Fruit fly (Drosophila melanogaster): Measurements from ENCODE around the gene Eip74EF.

Gene Eip74EF

DNA sequence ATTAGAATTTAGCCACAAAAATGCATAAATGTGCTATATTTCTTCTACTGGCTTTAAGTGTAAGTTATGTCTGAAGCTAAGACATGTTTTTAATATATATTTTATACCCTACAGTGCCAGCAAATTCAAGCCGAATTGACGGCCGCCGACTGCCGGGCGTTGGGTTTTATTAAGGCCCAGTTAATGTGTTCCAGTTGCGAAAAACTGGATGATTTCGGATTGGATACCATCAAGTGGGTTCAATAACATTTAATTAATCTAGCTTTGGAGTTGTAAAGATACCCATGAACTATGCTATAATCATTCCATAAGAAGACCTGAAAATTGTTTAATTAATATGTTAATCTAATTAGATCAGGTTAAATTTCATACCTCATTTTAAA, 35.5 kb upstream of the Eip74EF start:
- TF ChIP-seq Snoo (tag; optimal IDR thresholded peaks at IDR 0.05) (no peak), Ets98B (GFP tag; IDR thresholded peaks at IDR 0.05) (no peak), CG9948 (tag; optimal IDR thresholded peaks at IDR 0.05) (no peak), Pif1A (GFP tag; optimal IDR thresholded peaks at IDR 0.05) (no peak), CG4496 (GFP tag; IDR thresholded peaks at IDR 0.05) (no peak), CG13204 (GFP tag; optimal IDR thresholded peaks at IDR 0.05) (no peak), CG17806 (tag; optimal IDR thresholded peaks at IDR 0.05) (no peak), CG8159 (tag; optimal IDR thresholded peaks at IDR 0.05) (no peak), CG14655 (GFP tag; optimal IDR thresholded peaks at IDR 0.05) (no peak), CG10348 (GFP tag; IDR thresholded peaks at IDR 0.05) (no peak), D1 (tag; optimal IDR thresholded peaks at IDR 0.05) (no peak), fd96Ca (GFP tag; IDR thresholded peaks at IDR 0.05) (no peak), EcR (GFP tag; optimal IDR thresholded peaks at IDR 0.05) (no peak), gl (tag; optimal IDR thresholded peaks at IDR 0.05) (no peak)

DNA sequence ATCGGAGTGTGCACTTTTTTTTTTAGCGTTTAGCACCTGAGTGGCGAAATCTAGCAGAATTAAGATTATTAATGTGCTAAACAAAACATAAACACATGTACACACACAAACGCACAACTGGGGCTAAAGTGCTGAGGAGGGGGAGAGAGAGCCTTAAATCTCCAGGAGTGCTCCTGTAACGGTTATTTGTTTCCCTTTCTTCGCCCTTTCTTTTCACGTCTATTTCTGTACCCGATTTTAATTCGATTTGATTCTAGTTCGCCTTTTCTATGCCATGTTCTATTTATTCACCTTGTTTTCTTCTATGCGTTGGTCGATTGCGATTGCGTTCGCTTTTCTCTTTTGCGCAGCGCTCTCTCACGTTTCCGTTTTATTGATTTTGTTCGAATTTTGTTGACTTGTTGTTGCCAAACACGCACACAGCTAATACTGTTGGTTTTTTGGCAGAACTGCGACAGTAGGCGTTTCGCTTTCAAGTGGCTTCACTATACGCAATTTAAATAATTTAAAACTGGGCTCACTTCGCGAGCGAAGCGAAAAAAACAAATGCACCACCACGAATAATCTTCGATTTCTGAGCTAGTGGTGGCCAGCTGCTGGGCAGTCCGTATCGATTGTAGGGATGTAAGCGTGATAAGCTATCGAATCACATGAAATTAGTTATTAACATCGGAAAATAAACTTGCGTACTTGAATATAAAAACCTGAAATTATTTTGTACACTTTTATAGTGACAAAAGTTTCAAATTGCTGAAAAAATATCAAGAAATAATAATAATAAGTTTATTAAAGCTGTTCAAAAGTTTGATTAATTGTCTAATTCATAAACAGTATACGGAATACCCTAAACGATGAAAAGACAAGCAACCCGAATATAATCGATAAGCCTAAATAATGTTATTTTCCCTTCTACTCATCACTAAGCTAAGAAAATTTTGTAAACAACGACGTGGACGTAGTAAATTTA, 34.9 kb upstream of the Eip74EF start, which contains the start of the genes Krn, Ndfip and CG7484:
Gene Krn (minus strand): TSS at position 580 of the 967 bp plus-strand sequence.
Gene Ndfip (minus strand): TSS at position 580 of the 967 bp plus-strand sequence.
Gene CG7484 (plus strand): TSS at position 917 of the 967 bp plus-strand sequence.
- TF ChIP-seq CG4496 (GFP tag; IDR thresholded peaks at IDR 0.05): peak; percentile 86; the same call in 2 of the 3 replicates
- TF ChIP-seq rn (GFP tag; IDR thresholded peaks at IDR 0.05): peak; percentile 59; the same call in 1 of the 2 replicates
- TF ChIP-seq Ets98B (GFP tag; IDR thresholded peaks at IDR 0.05): peak; percentile 65
- peak; percentile 74 for TF ChIP-seq Snoo (tag; optimal IDR thresholded peaks at IDR 0.05)
- TF ChIP-seq CG8159 (tag; optimal IDR thresholded peaks at IDR 0.05): peak; percentile 87
- TF ChIP-seq CG34367 (tag; optimal IDR thresholded peaks at IDR 0.05): peak; percentile 70
- TF ChIP-seq CG17806 (tag; optimal IDR thresholded peaks at IDR 0.05): peak; percentile 79
- no peak for TF ChIP-seq CG13204 (GFP tag; optimal IDR thresholded peaks at IDR 0.05)
- TF ChIP-seq CG12605 (GFP tag; IDR thresholded peaks at IDR 0.05): 0 out of 2 replicates have a peak, but pooled peaks have one; percentile 22
- peak; percentile 75 for TF ChIP-seq CG32121 (GFP tag; IDR thresholded peaks at IDR 0.05)
- peak; percentile 82 for TF ChIP-seq CG9948 (tag; optimal IDR thresholded peaks at IDR 0.05)
- peak; percentile 64 for TF ChIP-seq Pif1A (GFP tag; optimal IDR thresholded peaks at IDR 0.05)
- peak; percentile 78 for TF ChIP-seq CG14655 (GFP tag; optimal IDR thresholded peaks at IDR 0.05)
- TF ChIP-seq CG10348 (GFP tag; IDR thresholded peaks at IDR 0.05): peak; percentile 63
- no peak for TF ChIP-seq EcR (GFP tag; optimal IDR thresholded peaks at IDR 0.05)
- no peak for TF ChIP-seq fd96Ca (GFP tag; IDR thresholded peaks at IDR 0.05)
- TF ChIP-seq CG8301 (tag; optimal IDR thresholded peaks at IDR 0.05): peak; percentile 70
- TF ChIP-seq gl (tag; optimal IDR thresholded peaks at IDR 0.05): peak; percentile 36
- TF ChIP-seq CG15710 (tag; optimal IDR thresholded peaks at IDR 0.05): peak; percentile 88
- TF ChIP-seq Pif1B (GFP tag; optimal IDR thresholded peaks at IDR 0.05): peak; percentile 68
- peak; percentile 68 for TF ChIP-seq D1 (tag; optimal IDR thresholded peaks at IDR 0.05)

DNA sequence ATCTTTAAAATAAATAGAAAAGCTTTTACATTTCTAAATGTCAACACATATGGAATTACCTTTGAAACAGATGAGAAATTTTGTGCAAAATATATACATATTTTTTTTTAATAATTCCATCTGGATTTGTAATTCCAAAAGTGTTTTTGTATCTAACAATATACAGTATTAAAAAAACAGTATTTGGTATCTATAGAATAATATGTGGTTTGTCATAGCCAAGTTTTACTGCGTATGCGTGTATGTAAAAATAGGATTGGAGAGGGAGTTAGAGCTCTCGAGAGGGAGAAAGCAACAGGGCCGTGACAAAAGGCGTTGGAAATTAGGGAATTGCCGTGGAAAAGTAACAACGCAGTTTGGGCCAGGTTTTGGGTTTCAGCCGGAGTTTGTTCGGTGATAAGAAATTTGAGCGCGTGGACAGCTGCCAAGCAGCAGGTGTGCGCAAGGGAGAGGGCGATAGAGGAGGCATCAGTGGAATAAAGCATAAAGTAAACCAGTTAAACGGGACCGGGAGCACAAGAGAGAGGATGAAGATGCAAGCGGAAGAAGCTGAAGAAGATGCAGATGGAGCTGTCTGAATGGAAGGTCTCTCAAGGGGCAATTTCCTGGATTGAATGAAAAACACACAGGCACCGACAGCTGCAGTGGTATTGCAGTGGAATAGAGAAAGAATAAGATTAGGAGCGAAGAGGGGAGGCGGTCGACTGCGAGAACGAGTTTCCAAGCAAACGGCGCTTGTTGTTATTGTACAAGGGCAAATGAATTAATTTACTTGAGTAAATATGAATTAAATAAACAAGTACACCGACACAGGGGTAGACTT, 34.0 kb upstream of the Eip74EF start:
- TF ChIP-seq Ets98B (GFP tag; IDR thresholded peaks at IDR 0.05) (no peak), CG8159 (tag; optimal IDR thresholded peaks at IDR 0.05) (peak; percentile 8), rn (GFP tag; IDR thresholded peaks at IDR 0.05) (no peak), CG12605 (GFP tag; IDR thresholded peaks at IDR 0.05) (0 out of 2 replicates have a peak, but pooled peaks have one; percentile 10), CG9948 (tag; optimal IDR thresholded peaks at IDR 0.05) (peak; percentile 29), Pif1A (GFP tag; optimal IDR thresholded peaks at IDR 0.05) (peak; percentile 68), Snoo (tag; optimal IDR thresholded peaks at IDR 0.05) (peak; percentile 34), Pif1B (GFP tag; optimal IDR thresholded peaks at IDR 0.05) (no peak), CG13204 (GFP tag; optimal IDR thresholded peaks at IDR 0.05) (peak; percentile 16), D1 (tag; optimal IDR thresholded peaks at IDR 0.05) (peak; percentile 37), EcR (GFP tag; optimal IDR thresholded peaks at IDR 0.05) (peak; percentile 57), CG10348 (GFP tag; IDR thresholded peaks at IDR 0.05) (no peak), fd96Ca (GFP tag; IDR thresholded peaks at IDR 0.05) (no peak)

DNA sequence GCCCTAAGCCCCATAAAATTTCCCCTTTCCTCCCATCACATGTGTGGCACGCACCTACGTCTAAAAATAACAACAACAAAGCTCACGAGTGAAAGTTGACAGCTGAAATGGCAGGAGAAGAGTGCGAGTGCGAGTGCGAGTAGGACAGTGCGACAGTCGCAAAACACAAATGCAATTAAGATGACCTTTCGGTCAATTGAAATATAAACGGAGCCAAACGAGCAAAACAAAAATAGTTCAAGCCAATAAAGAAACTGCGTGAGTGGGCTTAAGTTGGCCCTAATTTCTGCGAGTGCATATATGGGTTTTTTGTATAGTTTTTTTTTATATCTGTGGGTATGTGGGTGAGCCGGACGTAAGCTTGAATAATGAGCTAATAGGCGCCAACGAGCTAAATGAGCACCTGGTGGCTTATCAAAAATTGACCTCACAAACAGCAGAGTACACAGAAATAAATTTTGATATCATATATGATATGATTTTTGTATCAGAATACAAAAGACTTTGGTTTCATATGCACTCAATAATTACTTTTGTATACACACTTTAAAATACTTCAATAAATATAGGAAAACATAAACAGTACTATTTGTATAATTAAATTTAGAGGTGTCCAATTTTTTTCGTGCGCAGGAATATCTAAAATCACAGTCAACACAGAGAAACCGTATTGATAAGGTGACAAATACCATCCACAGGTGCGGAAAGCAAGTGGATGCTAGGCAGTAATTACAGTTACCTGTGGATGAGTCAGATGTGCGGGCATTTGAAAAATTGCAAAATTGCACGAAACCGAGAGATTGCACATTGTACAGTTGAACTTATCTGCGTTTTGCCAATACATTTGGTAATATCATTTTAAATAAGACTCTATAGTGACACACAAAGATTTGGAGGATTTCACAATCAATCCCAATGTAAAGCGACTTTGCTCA, 32.9 kb upstream of the Eip74EF start:
- TF ChIP-seq CG8301 (tag; optimal IDR thresholded peaks at IDR 0.05) (no peak), Ets98B (GFP tag; IDR thresholded peaks at IDR 0.05) (peak; percentile 48)

DNA sequence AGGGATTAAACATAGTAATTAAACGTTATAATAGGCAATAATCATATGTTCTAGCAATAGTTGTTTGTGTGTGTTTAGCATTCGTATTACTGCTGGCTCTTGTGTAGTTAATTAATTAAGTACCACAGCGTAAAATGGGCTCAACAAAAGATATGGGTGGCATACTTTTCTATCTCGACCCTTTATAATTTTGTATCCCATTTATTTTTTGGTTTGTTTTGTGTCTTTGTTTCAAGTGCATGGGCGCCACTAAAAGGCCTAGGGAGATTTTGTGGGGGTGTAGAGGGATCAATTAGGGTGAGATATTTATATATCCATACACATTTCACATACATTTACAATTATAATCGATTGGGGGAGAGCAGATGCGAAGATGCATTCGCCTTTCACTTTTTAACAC, 28.4 kb upstream of the Eip74EF start:
- TF ChIP-seq Ets98B (GFP tag; IDR thresholded peaks at IDR 0.05) (no peak), CG12605 (GFP tag; IDR thresholded peaks at IDR 0.05) (no peak), EcR (GFP tag; optimal IDR thresholded peaks at IDR 0.05) (no peak), rn (GFP tag; IDR thresholded peaks at IDR 0.05) (no peak), CG8301 (tag; optimal IDR thresholded peaks at IDR 0.05) (no peak), Snoo (tag; optimal IDR thresholded peaks at IDR 0.05) (no peak), CG10348 (GFP tag; IDR thresholded peaks at IDR 0.05) (no peak), fd96Ca (GFP tag; IDR thresholded peaks at IDR 0.05) (no peak), Pif1A (GFP tag; optimal IDR thresholded peaks at IDR 0.05) (no peak), CG9948 (tag; optimal IDR thresholded peaks at IDR 0.05) (no peak), CG17806 (tag; optimal IDR thresholded peaks at IDR 0.05) (no peak), CG8159 (tag; optimal IDR thresholded peaks at IDR 0.05) (no peak), Pif1B (GFP tag; optimal IDR thresholded peaks at IDR 0.05) (no peak), CG32121 (GFP tag; IDR thresholded peaks at IDR 0.05) (no peak), CG13204 (GFP tag; optimal IDR thresholded peaks at IDR 0.05) (no peak), CG4496 (GFP tag; IDR thresholded peaks at IDR 0.05) (no peak)
